Worm (Caenorhabditis elegans) whole organism, dauer: ENCODE data around the gene srbc-59.

Experiments
- unc-62 ChIP-seq: sonication (generic microtip); optimal IDR thresholded peaks from 2 replicates; lab custom pipeline; 2017; ENCODE audit warnings: missing biosample characterization, missing genetic modification reagents, missing genetic modification characterization

Gene srbc-59

DNA sequence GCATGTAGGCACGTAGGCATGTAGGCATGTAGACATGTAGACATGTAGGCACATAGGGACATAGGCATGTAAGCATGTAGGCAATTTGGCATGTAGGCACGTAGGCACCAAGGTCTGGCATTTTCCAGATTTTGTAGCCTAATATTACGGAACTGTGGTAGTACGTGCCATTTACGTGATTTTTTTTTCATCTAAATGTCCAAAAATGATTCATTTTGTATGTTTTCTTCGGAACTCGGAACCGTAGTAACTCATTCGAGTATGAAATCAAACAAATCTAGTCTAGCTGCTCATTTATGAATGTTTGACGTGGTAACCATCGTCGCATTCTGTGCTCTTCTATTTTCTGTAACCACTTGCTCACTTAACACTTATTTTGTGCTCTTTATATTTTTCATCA is at the start of gene srbc-59:
Gene srbc-59 (plus strand): TSS at position 301 of the 400 bp plus-strand sequence.
- no peak for TF ChIP-seq unc-62 (GFP tag; lab: Kevin White, UChicago)

DNA sequence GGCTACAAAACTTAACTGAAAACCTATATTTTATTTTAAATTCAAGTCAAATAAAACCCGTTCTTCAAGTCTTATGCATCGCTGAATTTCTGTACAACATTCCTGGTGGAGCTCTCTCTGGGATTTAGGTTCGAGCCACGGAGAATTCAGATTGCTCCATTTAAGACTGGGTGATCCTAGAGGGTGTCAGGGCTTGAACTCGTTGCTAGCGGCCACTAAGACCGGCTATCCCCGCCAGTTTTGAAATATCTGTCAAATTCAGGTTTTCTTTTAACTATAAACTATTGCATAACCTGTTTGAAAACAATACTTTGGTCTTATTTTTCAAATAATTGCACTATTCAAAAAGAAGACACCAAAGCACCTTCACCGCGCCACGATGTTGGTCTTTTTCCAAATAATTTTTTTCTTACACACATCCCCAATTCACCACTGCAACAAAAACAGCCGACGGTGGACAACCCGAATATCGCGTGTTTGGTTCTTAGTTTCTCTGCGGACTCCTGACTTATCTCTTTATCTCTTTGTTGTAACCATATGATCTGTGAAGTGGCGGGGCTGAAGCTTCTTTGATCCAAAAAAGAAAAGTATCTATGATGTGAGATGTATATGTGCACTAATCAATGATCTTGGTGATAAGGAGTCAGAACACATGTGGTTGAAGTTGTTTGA is 49.5 kb upstream of the srbc-59 start:
- TF ChIP-seq unc-62 (GFP tag; lab: Kevin White, UChicago), result no peak

DNA sequence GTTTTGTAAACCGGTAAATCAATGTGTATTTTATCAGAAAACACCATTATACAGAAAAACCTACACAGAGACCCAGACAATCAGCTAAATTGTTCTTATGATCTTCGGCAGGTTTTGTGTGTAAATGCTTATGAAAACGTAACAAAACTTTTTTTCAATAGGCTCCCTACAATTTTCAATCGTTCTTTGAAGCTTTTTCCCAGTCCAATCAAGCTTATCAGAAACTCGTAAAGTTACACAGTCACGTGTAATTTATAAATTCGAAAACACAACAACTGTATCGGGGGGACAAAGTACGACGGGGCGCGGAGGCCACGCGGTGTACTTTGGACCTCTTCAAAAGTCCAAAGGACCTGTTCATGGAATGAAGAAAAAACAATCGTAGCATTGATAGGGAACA is 48.2 kb upstream of the srbc-59 start:
- no peak for TF ChIP-seq unc-62 (GFP tag; lab: Kevin White, UChicago)

DNA sequence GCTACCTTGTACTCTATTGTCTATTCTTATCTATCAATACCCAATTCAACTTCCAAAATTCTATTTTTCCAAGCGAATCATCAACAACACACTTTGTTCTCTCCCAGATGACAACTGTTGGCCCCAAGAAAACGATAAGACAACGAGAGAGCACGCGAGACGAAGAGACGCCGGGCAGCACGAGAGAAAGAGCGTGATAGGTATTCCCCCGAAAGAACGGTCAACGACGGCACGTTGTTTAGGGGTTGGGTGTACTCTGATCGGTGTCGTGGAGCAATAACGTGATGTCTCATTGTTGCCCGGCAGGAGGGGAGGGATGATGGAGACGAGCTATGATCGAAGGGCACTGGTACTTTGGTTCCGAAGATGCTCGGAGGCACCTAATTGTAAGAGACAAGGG is 47.1 kb upstream of the srbc-59 start:
- TF ChIP-seq unc-62 (GFP tag; lab: Kevin White, UChicago), result no peak

DNA sequence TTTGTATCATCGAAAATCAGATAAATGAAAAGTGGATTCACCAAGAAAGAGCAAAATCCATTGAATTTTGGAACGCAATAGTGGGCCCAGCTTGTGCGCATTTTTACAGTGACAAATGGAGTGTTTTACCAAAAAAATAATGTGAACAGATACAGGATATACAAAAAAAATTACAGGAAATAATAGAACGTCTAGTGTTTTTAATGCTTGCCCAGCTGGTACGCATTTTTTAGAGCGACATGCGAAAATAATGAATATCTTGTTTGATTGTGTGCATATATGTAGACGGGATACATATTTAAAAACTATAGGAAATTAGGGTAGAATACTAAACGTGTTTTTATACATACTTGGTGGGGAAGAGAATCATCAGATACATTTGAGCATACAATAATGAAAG is 42.3 kb upstream of the srbc-59 start, which contains the start of gene srj-25:
Gene srj-25 (minus strand): TSS at position 101 of the 400 bp plus-strand sequence.
- TF ChIP-seq unc-62 (GFP tag; lab: Kevin White, UChicago), result no peak

DNA sequence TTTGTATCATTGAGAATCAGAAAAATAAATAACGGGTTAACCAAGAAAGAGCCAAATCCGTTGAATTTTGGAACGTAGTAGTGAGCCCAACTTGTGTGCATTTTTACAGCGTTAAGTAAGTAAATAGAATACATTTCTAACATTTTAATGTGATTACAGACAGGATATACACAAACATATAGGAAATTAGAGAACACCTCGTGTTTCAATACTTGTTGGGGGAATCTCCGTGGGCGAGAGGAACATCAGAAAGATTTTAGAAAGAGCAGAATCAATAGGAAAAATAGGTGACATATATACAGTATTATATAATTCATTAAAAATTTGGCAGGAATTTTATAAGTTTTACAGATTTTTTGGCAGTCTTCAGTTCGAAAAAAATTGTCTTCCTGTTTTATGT is 39.7 kb upstream of the srbc-59 start, which contains the start of gene srj-24:
Gene srj-24 (minus strand): TSS at position 101 of the 400 bp plus-strand sequence.
- no peak for TF ChIP-seq unc-62 (GFP tag; lab: Kevin White, UChicago)

DNA sequence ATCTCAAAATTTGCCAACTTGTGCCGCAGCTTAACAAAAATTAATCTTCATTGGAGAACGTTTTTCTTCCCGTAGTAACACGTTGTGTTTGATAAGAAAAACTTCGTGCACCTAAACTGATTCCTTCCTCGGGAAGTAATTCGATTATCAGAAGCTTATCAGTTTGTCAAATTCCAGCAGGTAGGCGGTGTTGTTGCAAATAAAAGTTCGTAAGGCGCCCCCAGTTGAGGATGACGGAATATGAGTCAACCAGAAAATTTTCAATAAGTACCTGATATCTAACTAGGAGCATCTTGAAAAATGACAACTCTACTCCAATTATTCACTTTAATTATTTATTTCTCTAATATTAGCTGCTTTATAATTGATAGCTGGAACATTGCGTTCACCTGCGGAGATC is 36.6 kb upstream of the srbc-59 start, which contains the start of gene C05E4.7:
Gene C05E4.7 (plus strand): TSS at position 301 of the 400 bp plus-strand sequence.
- TF ChIP-seq unc-62 (GFP tag; lab: Kevin White, UChicago), result no peak

DNA sequence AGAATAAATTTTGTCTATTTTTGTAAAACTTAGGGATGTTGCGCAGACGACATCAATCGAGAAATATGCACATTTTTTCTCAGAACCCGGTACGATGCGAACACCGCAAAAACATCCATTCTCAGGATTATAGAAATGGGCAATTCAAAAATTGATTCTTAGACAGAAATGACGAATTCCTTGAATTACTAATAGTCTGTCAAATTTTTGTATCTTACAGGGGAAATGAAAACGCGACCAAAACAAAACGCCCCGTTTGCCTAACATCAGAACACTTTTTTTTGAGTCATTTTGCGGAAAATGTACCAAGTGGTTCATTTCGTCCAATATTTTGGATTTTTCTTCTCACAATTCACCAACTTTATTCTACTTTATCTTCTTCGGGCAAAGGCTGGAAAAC is 35.1 kb upstream of the srbc-59 start, which contains the start of gene str-134:
Gene str-134 (plus strand): TSS at position 301 of the 400 bp plus-strand sequence.
- TF ChIP-seq unc-62 (GFP tag; lab: Kevin White, UChicago), result no peak

DNA sequence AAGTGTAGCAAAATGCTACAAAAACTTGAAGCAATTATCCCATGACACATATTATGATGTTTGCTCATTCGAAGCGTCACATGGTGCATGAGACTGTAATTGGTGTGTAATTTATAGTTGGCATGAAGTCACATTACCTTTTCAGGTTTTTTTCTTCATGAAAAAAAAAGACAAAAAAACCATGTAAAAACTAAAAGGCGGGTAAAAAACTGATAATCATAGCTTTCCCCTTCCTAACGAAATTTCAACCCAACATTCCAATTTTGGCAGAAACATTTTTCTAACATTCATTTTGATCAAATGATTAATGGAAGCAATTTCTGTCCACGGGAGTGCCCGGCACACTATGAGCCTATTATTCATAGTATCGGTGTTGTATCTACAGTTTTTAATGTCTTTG is 30.4 kb upstream of the srbc-59 start, which contains the start of gene sri-4:
Gene sri-4 (plus strand): TSS at position 301 of the 400 bp plus-strand sequence.
- TF ChIP-seq unc-62 (GFP tag; lab: Kevin White, UChicago), result no peak

DNA sequence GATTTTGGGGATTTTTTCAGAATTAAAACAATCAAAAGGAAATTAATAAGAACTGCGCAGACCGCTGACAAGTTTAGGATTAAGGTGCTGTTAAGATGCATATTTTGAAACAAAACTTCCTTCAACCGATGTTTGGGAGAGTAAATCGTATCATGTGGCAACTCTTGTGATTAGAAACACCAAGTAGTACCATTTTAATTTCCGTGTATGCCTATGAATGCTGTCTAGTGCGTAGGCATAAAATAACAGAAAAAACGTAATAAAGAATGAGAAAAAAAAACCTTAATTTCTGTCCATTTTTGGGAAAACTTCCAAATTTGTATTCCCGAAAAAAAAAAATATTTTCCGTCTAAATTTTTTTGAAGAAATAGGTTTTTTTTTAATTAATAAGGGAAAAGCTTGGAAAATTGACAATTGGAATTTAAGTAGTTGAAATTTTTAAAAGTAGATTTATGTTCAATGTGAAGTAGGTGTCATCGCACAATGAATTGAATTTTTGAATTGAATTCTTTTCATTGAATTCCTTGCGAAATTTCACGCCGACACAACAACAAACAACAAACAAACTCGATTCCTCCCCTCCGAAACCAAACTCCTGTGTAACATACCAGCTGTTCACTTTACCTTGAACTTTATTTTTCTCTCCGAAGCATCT is 25.6 kb upstream of the srbc-59 start, which contains the start of the genes str-262 and srp-1:
Gene str-262 (minus strand): TSS at position 101 of the 655 bp plus-strand sequence.
Gene srp-1 (plus strand): TSS at position 605 of the 655 bp plus-strand sequence.
- TF ChIP-seq unc-62 (GFP tag; lab: Kevin White, UChicago), result no peak

DNA sequence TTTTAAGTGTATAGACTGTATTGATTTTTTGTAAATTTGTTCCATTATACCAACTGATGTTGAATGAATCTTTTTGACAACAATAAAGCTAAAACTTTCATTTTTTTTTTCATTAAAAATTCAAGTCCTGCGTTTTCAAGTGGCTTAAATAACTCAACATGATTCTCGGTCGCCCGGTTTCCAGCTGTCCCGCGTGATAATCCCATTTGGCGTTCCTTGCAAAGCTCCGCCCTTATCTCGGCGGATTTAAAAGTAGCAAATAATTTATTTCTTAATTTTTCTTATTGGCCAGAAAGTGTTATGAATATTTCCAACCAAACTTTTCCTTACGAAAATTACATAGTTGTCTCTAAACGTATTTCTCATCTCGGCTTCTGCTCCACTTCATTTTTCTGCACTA is 22.3 kb upstream of the srbc-59 start, which contains the start of gene str-20:
Gene str-20 (plus strand): TSS at position 301 of the 400 bp plus-strand sequence.
- TF ChIP-seq unc-62 (GFP tag; lab: Kevin White, UChicago), result no peak

DNA sequence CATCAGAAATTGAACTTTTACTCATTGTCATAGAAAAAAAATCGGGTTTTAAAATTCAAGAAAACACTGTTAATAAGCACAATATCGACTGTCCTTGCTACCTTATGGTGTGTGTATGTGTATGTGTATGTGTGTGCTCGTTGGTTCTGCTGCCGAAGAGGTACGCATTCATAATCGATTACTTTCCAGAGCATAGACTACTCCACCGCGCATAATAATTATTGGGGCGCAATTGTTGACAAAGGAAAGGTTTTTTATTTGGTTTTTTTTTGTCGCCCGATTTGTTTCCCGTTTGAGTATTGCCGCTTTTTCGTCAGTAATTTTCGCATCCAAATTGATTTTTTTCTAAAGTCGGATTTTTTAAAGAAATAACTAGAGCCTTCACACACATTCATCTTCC is 17.2 kb upstream of the srbc-59 start, which contains the start of gene C05E4.15:
Gene C05E4.15 (minus strand): TSS at position 101 of the 400 bp plus-strand sequence.
- TF ChIP-seq unc-62 (GFP tag; lab: Kevin White, UChicago), result no peak

DNA sequence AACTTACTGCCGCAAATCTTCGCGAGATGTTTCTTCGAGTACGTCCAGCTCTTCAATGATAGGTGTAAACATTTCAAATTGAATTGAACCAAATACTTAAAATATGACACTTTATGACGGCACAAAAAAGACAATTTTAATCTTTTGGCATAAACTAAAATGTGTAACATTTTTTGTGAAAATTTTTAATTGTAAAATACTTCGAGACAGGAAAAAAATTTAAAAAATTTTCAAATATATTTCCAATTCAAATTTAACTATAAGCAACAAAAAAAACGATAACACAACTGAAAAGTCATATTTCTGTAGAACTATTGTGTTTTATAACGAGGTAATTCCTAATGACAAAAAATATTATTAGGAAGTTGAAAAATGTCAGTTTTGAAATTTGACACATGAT is 16.6 kb upstream of the srbc-59 start, which contains the start of gene C05E4.12:
Gene C05E4.12 (minus strand): TSS at position 101 of the 400 bp plus-strand sequence.
- no peak for TF ChIP-seq unc-62 (GFP tag; lab: Kevin White, UChicago)

DNA sequence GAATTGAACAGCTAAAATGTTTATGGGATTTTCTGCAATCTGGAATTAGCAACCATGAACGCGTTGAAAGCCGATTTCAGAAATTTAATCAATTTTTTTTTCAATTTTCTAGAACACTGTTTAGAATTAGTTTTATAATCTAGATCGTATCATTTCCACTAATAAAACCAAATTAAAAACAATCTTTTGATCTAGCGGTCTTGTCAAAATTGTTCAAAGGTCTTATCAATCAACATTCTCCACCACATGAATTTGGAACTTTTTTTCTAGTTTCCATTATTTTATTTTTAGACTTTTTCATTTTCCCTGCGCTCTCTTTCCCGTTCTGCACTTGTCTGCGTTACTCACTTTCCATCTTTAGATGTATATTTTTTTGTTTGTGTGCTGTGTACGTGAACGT is 16.1 kb upstream of the srbc-59 start, which contains the start of gene srp-2:
Gene srp-2 (plus strand): TSS at position 301 of the 400 bp plus-strand sequence.
- TF ChIP-seq unc-62 (GFP tag; lab: Kevin White, UChicago), result no peak

DNA sequence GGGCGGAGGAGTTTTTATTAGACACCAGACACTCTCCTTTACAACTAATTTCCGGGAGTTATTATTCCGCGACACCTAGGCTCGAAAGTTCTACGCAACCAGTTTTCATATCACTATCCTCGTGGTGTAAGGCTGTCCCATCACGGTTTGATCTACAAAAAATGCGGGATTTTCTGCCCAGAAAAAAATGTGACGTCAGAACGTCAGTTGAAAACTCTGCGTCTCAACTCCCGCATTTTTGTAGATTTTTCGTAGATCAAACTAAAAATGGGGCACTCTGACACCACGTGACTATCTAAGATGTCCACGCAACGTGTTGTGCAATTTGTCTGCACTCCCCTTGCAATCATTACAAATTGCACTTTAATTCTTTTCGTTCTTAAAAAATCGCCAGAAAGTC is 13.7 kb upstream of the srbc-59 start, which contains the start of gene str-238:
Gene str-238 (plus strand): TSS at position 301 of the 400 bp plus-strand sequence.
- no peak for TF ChIP-seq unc-62 (GFP tag; lab: Kevin White, UChicago)

DNA sequence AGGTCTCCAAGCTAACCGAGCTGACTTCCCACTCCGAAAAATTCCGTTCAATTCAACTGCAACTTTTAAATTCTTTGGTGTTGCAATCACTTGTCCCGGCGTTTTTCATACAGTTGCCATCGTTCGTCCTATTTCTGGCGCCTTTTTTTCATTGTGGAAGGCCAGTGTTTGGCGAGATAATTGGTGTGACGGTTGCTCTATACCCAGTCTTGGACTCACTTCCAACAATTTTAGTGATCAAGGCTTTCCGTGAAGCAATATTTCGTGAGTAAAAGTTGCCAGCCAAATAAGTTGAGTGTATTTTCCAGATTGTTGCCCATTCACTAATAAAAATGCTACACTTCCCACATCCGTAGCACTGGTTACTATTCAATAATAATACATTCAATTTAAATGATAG is 6.2 kb upstream of the srbc-59 start:
- TF ChIP-seq unc-62 (GFP tag; lab: Kevin White, UChicago), result no peak
